Fruit fly (Drosophila melanogaster): ENCODE measurements around the gene Cad96Ca.

Cad96Ca gene

dm6 chr3R:25183484-25184442 is 24.3 kb downstream of the Cad96Ca start, which contains the start of gene dan:
dan (plus strand) TSS chr3R:25184383.
- peak; percentile 53 for TF ChIP-seq dmrt99B (tag; optimal IDR thresholded peaks at IDR 0.05)
- TF ChIP-seq CG11247 (GFP tag; IDR thresholded peaks at IDR 0.05): no peak
- TF ChIP-seq Xbp1 (GFP tag; optimal IDR thresholded peaks at IDR 0.05): peak; percentile 45
- TF ChIP-seq Oli (tag; optimal IDR thresholded peaks at IDR 0.05): peak; percentile 44
- no peak for TF ChIP-seq HmgD (GFP tag; optimal IDR thresholded peaks at IDR 0.05)
- TF ChIP-seq CG3407 (GFP tag; optimal IDR thresholded peaks at IDR 0.05): no peak
- no peak for TF ChIP-seq bbx (GFP tag; IDR thresholded peaks at IDR 0.05; ENCODE audit: partially characterized antibody)
- peak; percentile 44 for TF ChIP-seq unpg (GFP tag; optimal IDR thresholded peaks at IDR 0.05)
- peak; percentile 47 for TF ChIP-seq Nf-YC (tag; optimal IDR thresholded peaks at IDR 0.05)
- TF ChIP-seq Dbx (GFP tag; IDR thresholded peaks at IDR 0.05): no peak
- peak; percentile 6 for TF ChIP-seq CG1602 (GFP tag; optimal IDR thresholded peaks at IDR 0.05)
- no peak for TF ChIP-seq stc (GFP tag; IDR thresholded peaks at IDR 0.05)
- TF ChIP-seq NfI (GFP tag; optimal IDR thresholded peaks at IDR 0.05): no peak
- peak; percentile 14 for TF ChIP-seq Chrac-16 (GFP tag; optimal IDR thresholded peaks at IDR 0.05)
- peak; percentile 55 for TF ChIP-seq CG10147 (GFP tag; optimal IDR thresholded peaks at IDR 0.05)
- TF ChIP-seq bcd (GFP tag; optimal IDR thresholded peaks at IDR 0.05): peak; percentile 40
- TF ChIP-seq klu (GFP tag; IDR thresholded peaks at IDR 0.05): no peak
- TF ChIP-seq Nf-YA (GFP tag; IDR thresholded peaks at IDR 0.05): no peak
- TF ChIP-seq ham (GFP tag; IDR thresholded peaks at IDR 0.05): no peak
- TF ChIP-seq CG9437 (GFP tag; optimal IDR thresholded peaks at IDR 0.05): no peak
- TF ChIP-seq cwo (GFP tag; optimal IDR thresholded peaks at IDR 0.05): peak; percentile 23
- TF ChIP-seq CG31441 (GFP tag; IDR thresholded peaks at IDR 0.05): peak; percentile 60; the same call in 1 of the 2 replicates
- peak; percentile 12 for TF ChIP-seq CG6813 (GFP tag; optimal IDR thresholded peaks at IDR 0.05)
- TF ChIP-seq gsb-n (tag; optimal IDR thresholded peaks at IDR 0.05): peak; percentile 43
- no peak for TF ChIP-seq CG34376 (GFP tag; optimal IDR thresholded peaks at IDR 0.05)
- TF ChIP-seq hth (optimal IDR thresholded peaks at IDR 0.05): no peak
- peak; percentile 7 for TF ChIP-seq CG5180 (GFP tag; optimal IDR thresholded peaks at IDR 0.05)
- TF ChIP-seq CG10654 (GFP tag; optimal IDR thresholded peaks at IDR 0.05): no peak
- 0 out of 2 replicates have a peak, but pooled peaks have one; percentile 15 for TF ChIP-seq dan (GFP tag; IDR thresholded peaks at IDR 0.05)
- TF ChIP-seq ATbp (GFP tag; optimal IDR thresholded peaks at IDR 0.05): peak; percentile 12
- peak; percentile 68 for TF ChIP-seq Meics (GFP tag; optimal IDR thresholded peaks at IDR 0.05)
- TF ChIP-seq CG13424 (tag; optimal IDR thresholded peaks at IDR 0.05): peak; percentile 61
- TF ChIP-seq Eip74EF (GFP tag; optimal IDR thresholded peaks at IDR 0.05): no peak
- no peak for TF ChIP-seq ERR (GFP tag; optimal IDR thresholded peaks at IDR 0.05)
- TF ChIP-seq CoRest (tag; optimal IDR thresholded peaks at IDR 0.05): peak; percentile 68
- no peak for TF ChIP-seq CG1647 (GFP tag; optimal IDR thresholded peaks at IDR 0.05)
- no peak for TF ChIP-seq aop (GFP tag; IDR thresholded peaks at IDR 0.05)
- no peak for TF ChIP-seq Nf-YB (GFP tag; optimal IDR thresholded peaks at IDR 0.05)
- TF ChIP-seq CG12942 (GFP tag; optimal IDR thresholded peaks at IDR 0.05): no peak
- no peak for TF ChIP-seq pzg (GFP tag; optimal IDR thresholded peaks at IDR 0.05)
- TF ChIP-seq Abd-B (GFP tag; optimal IDR thresholded peaks at IDR 0.05): peak; percentile 8
- TF ChIP-seq ewg (GFP tag; optimal IDR thresholded peaks at IDR 0.05): no peak
- TF ChIP-seq prd (optimal IDR thresholded peaks at IDR 0.05): no peak
- peak; percentile 83 for TF ChIP-seq prd (GFP tag; IDR thresholded peaks at IDR 0.05)
- TF ChIP-seq CG3281 (GFP tag; optimal IDR thresholded peaks at IDR 0.05): peak; percentile 48
- TF ChIP-seq CG30403 (GFP tag; optimal IDR thresholded peaks at IDR 0.05): peak; percentile 63
- peak in 1 of 2 experiments; percentile 48 for TF ChIP-seq Hr51 (GFP tag; optimal IDR thresholded peaks at IDR 0.05)
- TF ChIP-seq Rfx (GFP tag; IDR thresholded peaks at IDR 0.05): no peak
